Fruit fly (Drosophila melanogaster): ENCODE data around the gene CG46306.

DNA sequence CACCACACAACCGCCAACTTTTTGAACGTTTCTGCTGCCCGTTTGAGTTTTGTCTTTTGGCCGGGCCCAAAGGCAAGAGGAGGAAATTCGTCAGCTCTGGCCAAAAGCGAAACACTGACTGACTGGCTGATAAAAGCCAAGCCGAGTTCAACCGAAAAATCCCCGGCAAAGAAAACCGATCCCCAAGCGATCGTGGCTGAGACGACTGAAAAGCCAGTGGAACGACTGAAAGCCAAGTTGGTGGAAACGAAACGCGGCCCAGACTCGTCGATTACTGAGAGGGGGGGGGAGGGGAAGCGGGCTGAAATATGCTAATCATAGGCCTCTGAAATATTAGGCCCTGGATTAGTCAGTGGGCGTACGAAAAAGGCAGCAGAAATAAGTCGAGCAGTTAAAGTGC is 41.1 kb upstream of the CG46306 start, which contains the start of gene CG13003:
- no peak for TF ChIP-seq ttk (optimal IDR thresholded peaks at IDR 0.05)
- no peak for TF ChIP-seq Sin3A (optimal IDR thresholded peaks at IDR 0.05)
- TF ChIP-seq psq (optimal IDR thresholded peaks at IDR 0.05) = no peak
